Worm (Caenorhabditis elegans): ENCODE data around the gene T05B9.2.

Gene T05B9.2

ce11 chrII:11226379-11226778 is 29.3 kb upstream of the T05B9.2 start, which contains the start of gene T06D8.2:
TSS of gene T06D8.2 (plus strand) at chrII:11226679.
- TF ChIP-seq nhr-6 (tag; optimal IDR thresholded peaks at IDR 0.05) (no peak), lin-39 (tag; optimal IDR thresholded peaks at IDR 0.05) (no peak), sma-9 (GFP tag; optimal IDR thresholded peaks at IDR 0.05) (no peak), sma-9 (tag; optimal IDR thresholded peaks at IDR 0.05) (no peak), peb-1 (tag; optimal IDR thresholded peaks at IDR 0.05) (no peak), nhr-23 (tag; optimal IDR thresholded peaks at IDR 0.05) (no peak), egl-27 (tag; optimal IDR thresholded peaks at IDR 0.05) (no peak), nhr-12 (tag; optimal IDR thresholded peaks at IDR 0.05) (no peak), nhr-129 (tag; optimal IDR thresholded peaks at IDR 0.05) (no peak), elt-3 (tag; optimal IDR thresholded peaks at IDR 0.05) (no peak), alr-1 (tag; optimal IDR thresholded peaks at IDR 0.05) (no peak), lin-13 (GFP tag; optimal IDR thresholded peaks at IDR 0.05) (no peak)

DNA sequence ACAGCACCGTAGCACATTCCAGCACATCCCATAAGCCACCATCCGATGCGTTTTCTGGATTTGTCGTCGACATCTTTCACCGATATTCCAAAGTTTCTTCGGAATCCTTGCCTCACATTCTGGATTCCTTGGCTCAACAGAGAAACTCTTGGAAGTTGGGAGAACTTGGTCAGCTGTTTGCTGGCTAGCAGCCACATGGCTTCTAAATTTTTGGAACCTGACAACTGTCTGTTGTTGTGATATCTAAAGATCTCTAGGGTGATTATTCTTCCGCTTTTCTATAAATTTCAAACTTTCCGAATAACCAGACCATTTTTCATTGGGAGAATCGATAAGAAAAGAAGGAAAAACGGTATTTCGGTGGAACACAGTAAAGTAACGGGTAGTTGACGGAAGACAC is 20.9 kb upstream of the T05B9.2 start, which contains the start of gene cox-15:
cox-15 (minus strand) TSS at position 202 of the 400 bp plus-strand sequence.
- no peak for TF ChIP-seq elt-1 (tag; optimal IDR thresholded peaks at IDR 0.05)

- TF ChIP-seq aly-2 (tag; optimal IDR thresholded peaks at IDR 0.05), result no peak
- TF ChIP-seq ztf-11 (tag; optimal IDR thresholded peaks at IDR 0.05), result no peak
- no peak for TF ChIP-seq F13H6.1 (tag; optimal IDR thresholded peaks at IDR 0.05)
- TF ChIP-seq crh-2 (tag; optimal IDR thresholded peaks at IDR 0.05), result no peak
- TF ChIP-seq nhr-6 (tag; optimal IDR thresholded peaks at IDR 0.05), result no peak
- TF ChIP-seq dmd-4 (tag; optimal IDR thresholded peaks at IDR 0.05), result no peak
- TF ChIP-seq ceh-82 (tag; optimal IDR thresholded peaks at IDR 0.05), result no peak
- TF ChIP-seq elt-1 (tag; optimal IDR thresholded peaks at IDR 0.05), result no peak
- no peak for TF ChIP-seq nhr-12 (tag; optimal IDR thresholded peaks at IDR 0.05)
- TF ChIP-seq fos-1 (tag; optimal IDR thresholded peaks at IDR 0.05), result no peak
- no peak for TF ChIP-seq mab-5 (tag; optimal IDR thresholded peaks at IDR 0.05)
- TF ChIP-seq R02D3.7 (tag; optimal IDR thresholded peaks at IDR 0.05), result no peak
- TF ChIP-seq nhr-25 (tag; optimal IDR thresholded peaks at IDR 0.05), result no peak
- peak in 1 of 2 experiments; percentile 26 for TF ChIP-seq lsy-2 (tag; optimal IDR thresholded peaks at IDR 0.05)
- TF ChIP-seq ztf-4 (tag; optimal IDR thresholded peaks at IDR 0.05), result no peak
- no peak for TF ChIP-seq blmp-1 (tag; optimal IDR thresholded peaks at IDR 0.05; ENCODE audit: insufficient read depth)
- TF ChIP-seq ztf-1 (GFP tag; conservative IDR thresholded peaks at IDR 0.05), result no peak
- TF ChIP-seq mdl-1 (tag; optimal IDR thresholded peaks at IDR 0.05), result no peak
- TF ChIP-seq nhr-237 (tag; optimal IDR thresholded peaks at IDR 0.05), result no peak
- no peak for TF ChIP-seq sma-3 (GFP tag; optimal IDR thresholded peaks at IDR 0.05)
- TF ChIP-seq unc-55 (GFP tag; optimal IDR thresholded peaks at IDR 0.05), result peak; percentile 15
- no peak for TF ChIP-seq sem-4 (tag; optimal IDR thresholded peaks at IDR 0.05)
- no peak for TF ChIP-seq lin-11 (tag; optimal IDR thresholded peaks at IDR 0.05)
- TF ChIP-seq ama-1 (optimal IDR thresholded peaks at IDR 0.05), result peak; percentile 48
- TF ChIP-seq unc-39 (tag; optimal IDR thresholded peaks at IDR 0.05), result no peak
- TF ChIP-seq C34F6.9 (tag; optimal IDR thresholded peaks at IDR 0.05), result peak; percentile 38
- no peak for TF ChIP-seq nhr-21 (tag; optimal IDR thresholded peaks at IDR 0.05)
- peak; percentile 53 for TF ChIP-seq nhr-129 (tag; optimal IDR thresholded peaks at IDR 0.05)
- no peak for TF ChIP-seq alr-1 (tag; optimal IDR thresholded peaks at IDR 0.05)
- no peak for TF ChIP-seq snpc-4 (tag; optimal IDR thresholded peaks at IDR 0.05)
- TF ChIP-seq ceh-16 (tag; optimal IDR thresholded peaks at IDR 0.05), result no peak
Observed at ce11 chrII:11236274-11236673, 19.4 kb upstream of the T05B9.2 start, which contains the start of gene cchl-1. TSS of gene cchl-1 (minus strand) at chrII:11236387.

- TF ChIP-seq skn-1 (tag; optimal IDR thresholded peaks at IDR 0.05) (no peak), nhr-6 (tag; optimal IDR thresholded peaks at IDR 0.05) (no peak), zag-1 (tag; optimal IDR thresholded peaks at IDR 0.05) (no peak), unc-62 (GFP tag; optimal IDR thresholded peaks at IDR 0.05) (no peak), mdl-1 (tag; optimal IDR thresholded peaks at IDR 0.05) (no peak)
Observed at ce11 chrII:11237099-11237498, 18.5 kb upstream of the T05B9.2 start, which contains the start of gene fndc-1. TSS of gene fndc-1 (minus strand) at chrII:11237325.

Measured in whole organism, L2 larva.